Fruit fly (Drosophila melanogaster) whole organism, wandering third instar larva: ENCODE measurements around the gene CG33514.

Experiments
- Abd-B ChIP-seq: fragments of >200 bp; optimal IDR thresholded peaks from 2 replicates; lab custom pipeline; 2017; ENCODE audit warnings: missing biosample characterization, missing genetic modification characterization
- CG32264 ChIP-seq: fragments of 200-800 bp; sonication (Bioruptor generic); optimal IDR thresholded peaks from 2 replicates; lab custom pipeline; 2016; ENCODE audit warnings: missing biosample characterization, missing genetic modification characterization
- CG9705 ChIP-seq: fragments of 200-800 bp; sonication (Bioruptor generic); optimal IDR thresholded peaks from 2 replicates; lab custom pipeline; 2018; ENCODE audit warnings: missing biosample characterization, mild to moderate bottlenecking, missing genetic modification characterization
- CrebA ChIP-seq: fragments of 200-800 bp; sonication (Bioruptor generic); optimal IDR thresholded peaks from 2 replicates; lab custom pipeline; 2016; ENCODE audit warnings: missing biosample characterization, mild to moderate bottlenecking, missing genetic modification characterization, borderline replicate concordance
- Dfd ChIP-seq: fragments of >200 bp; optimal IDR thresholded peaks from 2 replicates; lab custom pipeline; 2017; ENCODE audit warnings: missing biosample characterization, missing genetic modification characterization
- Dif ChIP-seq: fragments of 200-275, 200-300 bp; sonication (Bioruptor generic); optimal IDR thresholded peaks from 2 replicates; lab custom pipeline; 2018; ENCODE audit warnings: missing biosample characterization, missing genetic modification characterization; ENCODE audit not compliant: partially characterized antibody
- GATAd ChIP-seq: sonication (Bioruptor generic); optimal IDR thresholded peaks from 2 replicates; lab custom pipeline; 2016; ENCODE audit warnings: missing biosample characterization, missing genetic modification characterization
- HLH106 ChIP-seq: fragments of 200-800 bp; optimal IDR thresholded peaks from 3 replicates; lab custom pipeline; 2019; ENCODE audit warnings: missing biosample characterization, mild to moderate bottlenecking, missing genetic modification characterization, moderate library complexity
- Hnf4 ChIP-seq: fragments of 200-800 bp; sonication (Bioruptor generic); optimal IDR thresholded peaks from 2 replicates; lab custom pipeline; 2016; ENCODE audit warnings: missing biosample characterization, mild to moderate bottlenecking, missing genetic modification characterization
- Hr78 ChIP-seq: fragments of >200 bp; optimal IDR thresholded peaks from 2 replicates; lab custom pipeline; 2017; ENCODE audit warnings: missing biosample characterization, missing genetic modification characterization
- Hr83 ChIP-seq: fragments of 200-300 bp; sonication (Bioruptor generic); optimal IDR thresholded peaks from 2 replicates; lab custom pipeline; 2016; ENCODE audit warnings: missing biosample characterization, mild to moderate bottlenecking, missing genetic modification characterization, moderate library complexity; ENCODE audit not compliant: poor library complexity, severe bottlenecking
- Jra ChIP-seq: sonication (Bioruptor generic); optimal IDR thresholded peaks from 2 replicates; lab custom pipeline; 2016; ENCODE audit warnings: missing biosample characterization, missing genetic modification characterization
- Mio ChIP-seq: sonication (Bioruptor generic); optimal IDR thresholded peaks from 2 replicates; lab custom pipeline; 2016; ENCODE audit warnings: missing biosample characterization, missing genetic modification characterization
- Myc ChIP-seq: fragments of >200 bp; optimal IDR thresholded peaks from 2 replicates; lab custom pipeline; 2017
- N ChIP-seq: fragments of >200 bp; optimal IDR thresholded peaks from 2 replicates; lab custom pipeline; 2018; ENCODE audit warnings: missing biosample characterization, missing external identifiers, missing genetic modification characterization
- OdsH ChIP-seq: fragments of 200-800 bp; sonication (Bioruptor generic); optimal IDR thresholded peaks from 2 replicates; lab custom pipeline; 2016; ENCODE audit warnings: missing biosample characterization, mild to moderate bottlenecking, missing genetic modification characterization
- Rel ChIP-seq, 2 experiments: fragments of 200-800 bp; sonication (Bioruptor generic) in 1 of 2; optimal IDR thresholded peaks; 2 replicates in 1 of 2; 3 replicates in 1 of 2; lab custom pipeline; 2016 to 2019; ENCODE audit warnings: mild to moderate bottlenecking in 2 of 2, missing biosample characterization in 2 of 2, missing genetic modification characterization in 2 of 2, moderate library complexity in 1 of 2
- Sp1 ChIP-seq: fragments of 200-800 bp; sonication (Bioruptor generic); optimal IDR thresholded peaks from 3 replicates; lab custom pipeline; 2019; ENCODE audit warnings: missing biosample characterization, mild to moderate bottlenecking, missing genetic modification characterization, moderate library complexity
- Vsx2 ChIP-seq: fragments of 200-300, 225-300 bp; sonication (Bioruptor generic); optimal IDR thresholded peaks from 2 replicates; lab custom pipeline; 2018; ENCODE audit warnings: missing biosample characterization, missing genetic modification characterization; ENCODE audit not compliant: partially characterized antibody
- br ChIP-seq: fragments of 200-800 bp; sonication (Bioruptor generic); optimal IDR thresholded peaks from 2 replicates; lab custom pipeline; 2016; ENCODE audit warnings: missing biosample characterization, missing genetic modification characterization
- brk ChIP-seq: fragments of 200-800 bp; sonication (Bioruptor generic); optimal IDR thresholded peaks from 2 replicates; lab custom pipeline; 2016; ENCODE audit warnings: missing biosample characterization, mild to moderate bottlenecking, missing genetic modification characterization
- dl ChIP-seq, 2 experiments: fragments of 175-275, 200-275 bp in 1 of 2; fragments of 200-275 bp in 1 of 2; sonication (Bioruptor generic); optimal IDR thresholded peaks; lab custom pipeline; 2018; ENCODE audit warnings: mild to moderate bottlenecking in 2 of 2, missing biosample characterization in 2 of 2, missing genetic modification characterization in 2 of 2, moderate library complexity in 2 of 2; ENCODE audit not compliant: partially characterized antibody in 2 of 2, insufficient read depth in 1 of 2
- dmrt93B ChIP-seq: fragments of 200-800 bp; sonication (Bioruptor generic); optimal IDR thresholded peaks from 2 replicates; lab custom pipeline; 2018; ENCODE audit warnings: missing biosample characterization, mild to moderate bottlenecking, missing genetic modification characterization
- dsf ChIP-seq: sonication (Bioruptor generic); optimal IDR thresholded peaks from 2 replicates; lab custom pipeline; 2016; ENCODE audit warnings: missing biosample characterization, missing genetic modification characterization, borderline replicate concordance
- ey ChIP-seq: fragments of 200-800 bp; sonication (Bioruptor generic); optimal IDR thresholded peaks from 2 replicates; lab custom pipeline; 2016; ENCODE audit warnings: missing biosample characterization, missing genetic modification characterization
- foxo ChIP-seq, 2 experiments: fragments of 200-800 bp; sonication (Bioruptor generic); optimal IDR thresholded peaks; 2 replicates in 1 of 2; 3 replicates in 1 of 2; lab custom pipeline; 2016 to 2017; ENCODE audit warnings: missing biosample characterization in 2 of 2, missing genetic modification characterization in 2 of 2
- fru ChIP-seq: fragments of 200-800 bp; sonication (Bioruptor generic); optimal IDR thresholded peaks from 3 replicates; lab custom pipeline; 2016; ENCODE audit warnings: missing biosample characterization, mild to moderate bottlenecking, missing genetic modification characterization
- h ChIP-seq: fragments of 200-800 bp; sonication (Bioruptor generic); optimal IDR thresholded peaks from 3 replicates; lab custom pipeline; 2016; ENCODE audit warnings: missing biosample characterization, mild to moderate bottlenecking, missing genetic modification characterization
- jim ChIP-seq: fragments of 175-275, 200-325 bp; sonication (Bioruptor generic); optimal IDR thresholded peaks from 2 replicates; lab custom pipeline; 2016; ENCODE audit warnings: missing biosample characterization, mild to moderate bottlenecking, missing genetic modification characterization
- lola ChIP-seq: fragments of >200 bp; optimal IDR thresholded peaks from 2 replicates; lab custom pipeline; 2017; ENCODE audit warnings: missing biosample characterization, missing genetic modification characterization
- pan ChIP-seq: fragments of >200 bp; optimal IDR thresholded peaks from 2 replicates; lab custom pipeline; 2017
- psq ChIP-seq: fragments of 200-800 bp; sonication (Bioruptor generic); optimal IDR thresholded peaks from 3 replicates; lab custom pipeline; 2017; ENCODE audit warnings: missing biosample characterization, mild to moderate bottlenecking, missing genetic modification characterization, moderate library complexity
- sage ChIP-seq: fragments of 200-800 bp; sonication (Bioruptor generic); optimal IDR thresholded peaks from 2 replicates; lab custom pipeline; 2016; ENCODE audit warnings: missing biosample characterization, mild to moderate bottlenecking, missing genetic modification characterization
- tai ChIP-seq: sonication (Bioruptor generic); optimal IDR thresholded peaks from 2 replicates; lab custom pipeline; 2016; ENCODE audit warnings: missing biosample characterization, missing genetic modification characterization
- usp ChIP-seq: fragments of >200 bp; optimal IDR thresholded peaks from 2 replicates; lab custom pipeline; 2017; ENCODE audit warnings: missing biosample characterization, missing genetic modification characterization
- woc ChIP-seq: sonication (Bioruptor generic); optimal IDR thresholded peaks from 2 replicates; lab custom pipeline; 2016; ENCODE audit warnings: missing biosample characterization, mild to moderate bottlenecking, missing genetic modification characterization

The CG33514 gene

dm6 chr3L:4411951-4412350 lies 46.7 kb downstream of the CG33514 start:
- TF ChIP-seq CrebA (GFP tag; lab: Kevin White, UChicago) (no peak), Hr78 (no peak), woc (GFP tag; lab: Kevin White, UChicago) (no peak), Abd-B (GFP tag; lab: Kevin White, UChicago) (no peak), lola (GFP tag; lab: Kevin White, UChicago) (no peak), sage (no peak), fru (no peak), Mio (GFP tag; lab: Kevin White, UChicago) (no peak)

DNA sequence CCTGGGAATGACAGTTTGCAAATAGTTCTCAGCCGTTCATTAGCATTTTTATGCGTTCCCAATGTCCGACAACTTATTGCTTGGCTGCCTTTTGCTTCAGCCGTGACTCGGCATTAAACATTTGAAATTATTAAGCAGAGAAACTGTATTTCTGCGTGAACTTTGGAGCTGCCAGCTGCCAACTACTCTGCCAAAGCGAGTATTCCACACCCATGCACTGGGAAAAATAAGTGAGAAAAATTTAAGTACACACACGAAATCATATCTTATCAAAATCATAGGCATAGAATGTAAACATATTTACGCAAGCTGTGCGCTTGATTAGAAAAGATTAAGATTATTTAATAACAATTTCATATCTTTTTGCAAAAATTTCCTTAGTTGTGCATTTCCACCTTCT lies 47.7 kb downstream of the CG33514 start:
- TF ChIP-seq Dfd (GFP tag; lab: Kevin White, UChicago) (no peak), OdsH (no peak), fru (no peak), Dif (GFP tag; lab: Kevin White, UChicago) (no peak), dsf (GFP tag; lab: Kevin White, UChicago) (no peak), dl (GFP tag; optimal IDR thresholded peaks at IDR 0.05; lab: Kevin White, UChicago; ENCODE audit: insufficient read depth in 1 of 2, partially characterized antibody in 2 of 2) (no peak), h (GFP tag; lab: Kevin White, UChicago) (no peak)

- no peak for TF ChIP-seq CG9705 (GFP tag; lab: Kevin White, UChicago)
- TF ChIP-seq tai (GFP tag; lab: Kevin White, UChicago), result peak; percentile 1
These were observed 48.7 kb downstream of the CG33514 start for dm6 chr3L:4413800-4414446.

dm6 chr3L:4414579-4414978 lies 49.3 kb downstream of the CG33514 start:
- TF ChIP-seq Mio (GFP tag; lab: Kevin White, UChicago) (no peak), ey (no peak), dsf (GFP tag; lab: Kevin White, UChicago) (no peak), CG9705 (GFP tag; lab: Kevin White, UChicago) (no peak), Sp1 (GFP tag; lab: Kevin White, UChicago) (peak; percentile 6), Dif (GFP tag; lab: Kevin White, UChicago) (peak; percentile 50), brk (no peak), dmrt93B (GFP tag; lab: Kevin White, UChicago) (no peak), usp (GFP tag; lab: Kevin White, UChicago) (no peak), HLH106 (no peak), CrebA (GFP tag; lab: Kevin White, UChicago) (no peak), sage (no peak), OdsH (peak; percentile 13), Abd-B (GFP tag; lab: Kevin White, UChicago) (no peak), foxo (GFP tag; optimal IDR thresholded peaks at IDR 0.05; lab: Kevin White, UChicago) (no peak), dl (GFP tag; optimal IDR thresholded peaks at IDR 0.05; lab: Kevin White, UChicago; ENCODE audit: insufficient read depth in 1 of 2, partially characterized antibody in 2 of 2) (no peak), GATAd (no peak), fru (no peak), br (GFP tag; lab: Kevin White, UChicago) (no peak), Jra (GFP tag; lab: Kevin White, UChicago) (no peak), Rel (GFP tag; optimal IDR thresholded peaks at IDR 0.05; lab: Kevin White, UChicago) (peak; percentile 34), Rel (tag; optimal IDR thresholded peaks at IDR 0.05; lab: Kevin White, UChicago) (no peak), h (GFP tag; lab: Kevin White, UChicago) (no peak), N (GFP tag; lab: Kevin White, UChicago) (no peak), Dfd (GFP tag; lab: Kevin White, UChicago) (no peak), pan (lab: Kevin White, UChicago) (no peak), CG32264 (GFP tag; lab: Kevin White, UChicago) (no peak), lola (GFP tag; lab: Kevin White, UChicago) (no peak), Vsx2 (GFP tag; lab: Kevin White, UChicago) (peak; percentile 5), jim (GFP tag; lab: Kevin White, UChicago) (no peak), Hnf4 (GFP tag; lab: Kevin White, UChicago) (no peak), psq (GFP tag; lab: Kevin White, UChicago) (no peak), Myc (lab: Kevin White, UChicago) (no peak), Hr83 (GFP tag; lab: Kevin White, UChicago) (no peak)
